Fruit fly (Drosophila melanogaster): ENCODE measurements around the gene Ir31a.

Gene Ir31a

DNA sequence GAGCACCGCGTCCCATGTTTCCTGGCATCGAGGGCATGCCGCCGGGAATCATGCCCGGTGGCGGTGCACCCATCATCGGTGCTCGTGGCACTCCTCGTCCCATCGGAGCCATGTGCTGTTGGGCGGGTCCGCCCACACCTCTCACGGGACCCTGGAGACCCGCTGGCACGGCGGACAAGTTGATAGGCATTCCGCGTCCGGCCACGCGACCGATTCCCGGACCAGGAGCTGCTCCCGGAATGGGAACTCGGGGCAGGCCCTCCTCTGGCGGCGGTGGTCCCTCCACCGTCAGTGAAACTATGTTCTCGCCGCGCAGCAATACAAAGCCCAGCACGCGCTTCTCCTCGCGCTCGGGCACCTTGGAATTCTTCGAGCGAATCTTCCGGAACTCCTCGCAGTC, 20.2 kb downstream of the Ir31a start:
- no peak for TF ChIP-seq CG8478 (optimal IDR thresholded peaks at IDR 0.05)
- no peak for TF ChIP-seq CTCF (optimal IDR thresholded peaks at IDR 0.05)

DNA sequence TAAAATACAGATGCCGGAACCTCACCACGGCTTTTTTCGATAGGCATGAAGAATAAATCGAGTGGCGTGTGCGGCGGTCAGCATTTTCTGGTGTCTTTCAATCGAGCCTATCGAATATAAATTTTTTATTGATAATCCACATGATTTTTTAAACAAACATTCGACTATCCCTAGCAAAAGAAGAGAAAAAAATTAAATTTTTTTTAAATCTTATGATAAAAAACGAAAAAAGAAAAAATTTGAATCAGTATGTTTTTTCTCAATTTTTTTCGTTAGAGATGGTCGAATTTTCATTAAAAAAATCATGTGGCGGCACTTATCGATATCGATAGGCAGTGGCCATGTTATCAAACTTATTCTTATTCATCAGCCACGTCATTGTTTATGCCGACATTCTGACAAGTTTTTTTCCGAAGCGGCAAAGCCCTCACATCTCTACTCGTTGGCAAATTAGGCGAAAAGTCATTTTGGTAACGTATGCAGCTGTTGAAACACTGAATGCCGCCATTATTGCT, 21.2 kb downstream of the Ir31a start, which contains the start of the genes SmB and KdelR:
TSS of gene SmB (minus strand) at position 94 of the 515 bp plus-strand sequence.
TSS of gene KdelR (plus strand) at position 354 of the 515 bp plus-strand sequence.
- TF ChIP-seq CTCF (optimal IDR thresholded peaks at IDR 0.05) (no peak), CG8478 (optimal IDR thresholded peaks at IDR 0.05) (no peak)

dm6 chr2L:10428528-10428927, 23.2 kb downstream of the Ir31a start, which contains the start of gene CG5188:
CG5188 (plus strand) TSS chr2L:10428829.
- TF ChIP-seq CTCF (optimal IDR thresholded peaks at IDR 0.05) (no peak), CG8478 (optimal IDR thresholded peaks at IDR 0.05) (no peak)

dm6 chr2L:10430802-10431476, 25.6 kb downstream of the Ir31a start, which contains the start of the genes Bug22 and TfIIB:
Bug22 (minus strand) TSS chr2L:10430918.
TfIIB (plus strand) TSS chr2L:10431338.
- TF ChIP-seq CG8478 (optimal IDR thresholded peaks at IDR 0.05) (no peak), CTCF (optimal IDR thresholded peaks at IDR 0.05) (no peak)

- TF ChIP-seq CTCF (optimal IDR thresholded peaks at IDR 0.05) (no peak), CG8478 (optimal IDR thresholded peaks at IDR 0.05) (no peak)
Measured at dm6 chr2L:10435606-10436160, 30.3 kb downstream of the Ir31a start, which contains the start of the genes TBC1D16 and holn1. TBC1D16 (minus strand) TSS chr2L:10435656. holn1 (plus strand) TSS chr2L:10435995.

DNA sequence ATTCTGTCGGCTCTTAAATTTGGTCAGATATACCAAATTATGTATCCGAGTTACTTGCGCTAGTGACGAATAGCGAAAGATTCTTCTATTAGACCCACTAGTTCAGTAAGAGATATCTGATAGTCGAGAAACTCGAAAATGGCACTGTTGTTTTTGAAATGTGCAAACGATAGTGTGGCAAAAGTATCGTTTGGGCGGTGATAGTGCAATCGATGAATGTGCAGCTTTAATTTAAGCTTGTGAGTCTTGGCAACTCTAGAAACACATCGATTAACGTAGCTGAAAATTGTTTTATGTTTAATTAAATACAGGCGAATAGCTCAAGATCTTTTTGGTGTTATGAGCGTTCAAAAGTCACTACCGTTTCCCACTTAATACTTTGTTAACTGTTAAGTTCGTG, 32.0 kb downstream of the Ir31a start, which contains the start of gene STUB1:
TSS of gene STUB1 (plus strand) at position 232 of the 400 bp plus-strand sequence.
- TF ChIP-seq CG8478 (optimal IDR thresholded peaks at IDR 0.05), result no peak
- no peak for TF ChIP-seq CTCF (optimal IDR thresholded peaks at IDR 0.05)

DNA sequence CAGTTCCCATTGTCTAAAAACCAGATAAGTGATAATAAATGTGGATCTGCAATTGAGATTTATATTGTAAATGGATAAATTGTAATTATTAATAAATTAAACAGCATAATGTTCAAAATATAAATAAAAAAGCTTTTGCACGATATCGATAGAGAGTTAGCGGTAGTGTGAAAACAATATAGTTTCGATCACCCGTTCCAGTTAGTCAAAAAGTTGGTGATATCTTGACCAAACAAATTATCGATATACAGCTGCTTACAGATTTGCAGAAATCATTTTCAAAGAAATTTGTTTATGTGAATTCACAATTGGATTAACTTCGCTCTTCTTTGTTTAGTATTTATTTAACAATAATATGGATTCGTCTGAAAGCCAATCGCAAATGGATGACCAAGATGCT, 33.8 kb downstream of the Ir31a start, which contains the start of gene Nse4:
TSS of gene Nse4 (plus strand) at position 267 of the 400 bp plus-strand sequence.
- TF ChIP-seq CTCF (optimal IDR thresholded peaks at IDR 0.05) (no peak), CG8478 (optimal IDR thresholded peaks at IDR 0.05) (no peak)

DNA sequence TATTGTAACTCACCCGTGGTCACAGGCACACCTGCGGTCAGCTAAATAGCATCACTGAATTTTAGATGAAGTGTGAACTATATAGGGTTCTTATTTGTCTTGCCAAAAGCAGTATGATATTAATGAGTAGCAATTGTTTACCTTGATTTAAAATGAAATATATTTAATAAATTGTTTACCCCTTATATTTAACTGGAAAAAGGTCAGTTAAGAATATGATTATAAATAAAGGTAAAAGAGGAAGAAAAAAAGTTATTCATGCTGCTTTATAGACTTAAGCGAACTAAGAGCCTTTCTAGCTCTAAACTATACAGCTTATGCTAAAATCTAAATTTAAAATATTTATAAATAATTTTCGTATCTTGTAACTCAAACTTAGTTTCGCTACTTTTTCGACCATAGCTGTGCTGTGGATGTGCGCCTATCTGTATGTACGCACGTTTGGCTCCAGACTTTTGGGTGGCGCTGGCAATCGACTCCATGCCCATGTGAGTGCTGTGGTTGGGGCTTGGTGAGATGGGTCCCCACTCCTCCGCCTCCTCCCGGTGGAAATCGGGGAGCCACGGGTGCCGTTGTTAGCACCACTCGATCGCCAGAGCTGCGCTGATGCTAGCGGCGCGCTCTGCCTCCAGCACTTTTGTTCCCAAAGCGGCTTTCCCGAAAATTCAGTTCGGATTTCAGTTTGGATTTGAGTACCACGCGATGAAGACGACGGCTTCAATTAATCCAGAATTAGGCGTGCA, 36.9 kb downstream of the Ir31a start, which contains the start of gene loh:
TSS of gene loh (plus strand) at position 487 of the 743 bp plus-strand sequence.
- TF ChIP-seq CTCF (optimal IDR thresholded peaks at IDR 0.05), result no peak
- TF ChIP-seq CG8478 (optimal IDR thresholded peaks at IDR 0.05), result no peak

DNA sequence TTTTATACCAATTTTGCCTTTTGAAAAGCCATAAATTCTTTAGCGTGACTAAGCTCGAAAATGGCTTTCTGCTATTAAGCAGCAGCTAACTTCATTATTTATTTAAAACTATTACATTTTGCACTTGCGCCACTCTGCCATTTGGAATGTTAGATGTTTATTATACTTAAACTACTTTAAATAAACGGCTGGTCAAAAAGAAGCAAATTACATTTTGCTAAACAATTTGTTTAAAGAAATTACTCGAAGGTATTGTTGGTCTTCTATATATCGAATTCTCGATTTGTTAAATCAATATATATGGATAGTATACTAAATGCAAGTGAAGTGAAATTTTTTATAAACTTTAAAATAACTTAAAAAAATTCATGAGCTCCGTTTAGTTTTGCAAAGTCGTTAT, 46.9 kb downstream of the Ir31a start, which contains the start of gene ppk10:
TSS of gene ppk10 (minus strand) at position 101 of the 400 bp plus-strand sequence.
- TF ChIP-seq CG8478 (optimal IDR thresholded peaks at IDR 0.05) (no peak), CTCF (optimal IDR thresholded peaks at IDR 0.05) (no peak)

- TF ChIP-seq CTCF (optimal IDR thresholded peaks at IDR 0.05) (no peak), CG8478 (optimal IDR thresholded peaks at IDR 0.05) (no peak)
Measured at dm6 chr2L:10455944-10456520, 50.7 kb downstream of the Ir31a start.

- TF ChIP-seq CG8478 (optimal IDR thresholded peaks at IDR 0.05) (no peak), CTCF (optimal IDR thresholded peaks at IDR 0.05) (no peak)
Measured at dm6 chr2L:10457191-10457899, 52.0 kb downstream of the Ir31a start, which contains the start of the genes LManI and LManII. LManI (minus strand) TSS chr2L:10457241. LManII (plus strand) TSS chr2L:10457658.
